Fruit fly (Drosophila melanogaster) whole organism, prepupa: ENCODE results near the gene CG9040.

Experiments
- CG11294 ChIP-seq: fragments of 200-800 bp; sonication (Bioruptor generic); IDR thresholded peaks from 2 replicates; pipeline ENCODE4 v1.3.6; 2022; ENCODE audit warnings: missing biosample characterization, missing genetic modification characterization
- CG11762 ChIP-seq: fragments of 200-800 bp; sonication (Bioruptor generic); optimal IDR thresholded peaks from 3 replicates; lab custom pipeline; 2016; ENCODE audit warnings: missing biosample characterization, missing genetic modification characterization; ENCODE audit not compliant: insufficient read depth
- CG11902 ChIP-seq: fragments of 200-800 bp; sonication (Bioruptor generic); optimal IDR thresholded peaks from 3 replicates; lab custom pipeline; 2016; ENCODE audit warnings: missing biosample characterization, missing genetic modification characterization
- CG1621 ChIP-seq: fragments of 200-800 bp; sonication (Bioruptor generic); optimal IDR thresholded peaks from 3 replicates; lab custom pipeline; 2018; ENCODE audit warnings: missing biosample characterization, mild to moderate bottlenecking, missing genetic modification characterization
- CG16779 ChIP-seq: fragments of 200-800 bp; sonication (Bioruptor generic); optimal IDR thresholded peaks from 3 replicates; lab custom pipeline; 2017; ENCODE audit warnings: missing biosample characterization, mild to moderate bottlenecking, missing genetic modification characterization
- CG3032 ChIP-seq: fragments of 200-800 bp; optimal IDR thresholded peaks from 2 replicates; lab custom pipeline; 2019; ENCODE audit warnings: missing biosample characterization, mild to moderate bottlenecking, missing genetic modification characterization, moderate library complexity
- CG31627 ChIP-seq: fragments of 200-800 bp; sonication (Bioruptor generic); optimal IDR thresholded peaks from 3 replicates; lab custom pipeline; 2016; ENCODE audit warnings: missing biosample characterization, missing genetic modification characterization
- CG32006 ChIP-seq: fragments of 200-800 bp; sonication (Bioruptor generic); optimal IDR thresholded peaks from 3 replicates; lab custom pipeline; 2017; ENCODE audit warnings: missing biosample characterization, mild to moderate bottlenecking, missing genetic modification characterization
- CG34406 ChIP-seq: fragments of 200-800 bp; sonication (Bioruptor generic); optimal IDR thresholded peaks from 3 replicates; lab custom pipeline; 2016; ENCODE audit warnings: missing biosample characterization, missing genetic modification characterization
- CG6276 ChIP-seq: fragments of 200-800 bp; sonication (Bioruptor generic); optimal IDR thresholded peaks from 2 replicates; lab custom pipeline; 2017; ENCODE audit warnings: missing biosample characterization, mild to moderate bottlenecking, missing genetic modification characterization
- CG6808 ChIP-seq: fragments of 200-800 bp; sonication (Bioruptor generic); optimal IDR thresholded peaks from 3 replicates; lab custom pipeline; 2017; ENCODE audit warnings: missing biosample characterization, missing genetic modification characterization, mild to moderate bottlenecking, moderate library complexity, missing genetic modification reagents
- CG6854 ChIP-seq: fragments of 200-800 bp; sonication (Bioruptor generic); optimal IDR thresholded peaks from 2 replicates; lab custom pipeline; 2017; ENCODE audit warnings: missing biosample characterization, mild to moderate bottlenecking, missing genetic modification characterization
- CG8119 ChIP-seq: fragments of 200-800 bp; sonication (Bioruptor generic); IDR thresholded peaks from 3 replicates; pipeline ENCODE4 v1.3.6; 2022; ENCODE audit warnings: missing biosample characterization, missing genetic modification characterization
- CG8632 ChIP-seq: fragments of 200-800 bp; sonication (Bioruptor generic); optimal IDR thresholded peaks from 3 replicates; lab custom pipeline; 2016; ENCODE audit warnings: missing biosample characterization, missing genetic modification characterization
- CG9139 ChIP-seq: fragments of 200-800 bp; sonication (Bioruptor generic); optimal IDR thresholded peaks from 3 replicates; lab custom pipeline; 2017; ENCODE audit warnings: missing biosample characterization, mild to moderate bottlenecking, missing genetic modification characterization
- Eip75B ChIP-seq: fragments of 200-800 bp; sonication (Bioruptor generic); optimal IDR thresholded peaks from 3 replicates; lab custom pipeline; 2016; ENCODE audit warnings: missing biosample characterization, missing genetic modification characterization
- Eip78C ChIP-seq: fragments of 200-800 bp; sonication (Bioruptor generic); peaks from one replicate; lab custom pipeline; 2016; ENCODE audit warnings: missing biosample characterization, missing genetic modification characterization
- Ets96B ChIP-seq: fragments of 200-800 bp; optimal IDR thresholded peaks from 2 replicates; lab custom pipeline; 2019; ENCODE audit warnings: missing biosample characterization, mild to moderate bottlenecking, missing genetic modification characterization, moderate library complexity
- Hr39 ChIP-seq: fragments of 200-800 bp; sonication (Bioruptor generic); optimal IDR thresholded peaks from 2 replicates; lab custom pipeline; 2016; ENCODE audit warnings: missing biosample characterization, missing genetic modification characterization
- Hr4 ChIP-seq: fragments of 200-800 bp; sonication (Bioruptor generic); optimal IDR thresholded peaks from 3 replicates; lab custom pipeline; 2016; ENCODE audit warnings: missing biosample characterization, missing genetic modification characterization
- Sox102F ChIP-seq: fragments of 200-800 bp; sonication (Bioruptor generic); optimal IDR thresholded peaks from 2 replicates; lab custom pipeline; 2016; ENCODE audit warnings: missing biosample characterization, mild to moderate bottlenecking, missing genetic modification characterization
- Sox14 ChIP-seq: fragments of 200-800 bp; sonication (Bioruptor generic); optimal IDR thresholded peaks from 3 replicates; lab custom pipeline; 2016; ENCODE audit warnings: missing biosample characterization, missing genetic modification characterization
- Sox15 ChIP-seq: fragments of 200-800 bp; sonication (Bioruptor generic); optimal IDR thresholded peaks from 3 replicates; lab custom pipeline; 2016; ENCODE audit warnings: missing biosample characterization, missing genetic modification characterization
- achi ChIP-seq: fragments of 200-800 bp; sonication (Bioruptor generic); optimal IDR thresholded peaks from 3 replicates; lab custom pipeline; 2016; ENCODE audit warnings: missing biosample characterization, missing genetic modification characterization
- eg ChIP-seq: fragments of 200-800 bp; sonication (Bioruptor generic); IDR thresholded peaks from 3 replicates; pipeline ENCODE4 v1.3.6; 2022; ENCODE audit warnings: missing biosample characterization, missing genetic modification characterization
- esn ChIP-seq: fragments of 200-800 bp; sonication (Bioruptor generic); optimal IDR thresholded peaks from 2 replicates; lab custom pipeline; 2016; ENCODE audit warnings: missing biosample characterization, mild to moderate bottlenecking, missing genetic modification characterization, moderate library complexity
- fd85E ChIP-seq: fragments of 200-800 bp; sonication (Bioruptor generic); optimal IDR thresholded peaks from 3 replicates; lab custom pipeline; 2016; ENCODE audit warnings: missing biosample characterization, missing genetic modification characterization
- lz ChIP-seq: fragments of 200-800 bp; sonication (Bioruptor generic); optimal IDR thresholded peaks from 3 replicates; lab custom pipeline; 2016; ENCODE audit warnings: missing biosample characterization, missing genetic modification characterization
- net ChIP-seq: fragments of 200-800 bp; sonication (Bioruptor generic); optimal IDR thresholded peaks from 3 replicates; lab custom pipeline; 2016; ENCODE audit warnings: missing biosample characterization, missing genetic modification characterization
- ss ChIP-seq, 2 experiments: fragments of 200-800 bp; sonication (Bioruptor generic); optimal IDR thresholded peaks; 2 replicates in 1 of 2; 3 replicates in 1 of 2; lab custom pipeline; 2017 to 2018; ENCODE audit warnings: mild to moderate bottlenecking in 2 of 2, missing biosample characterization in 2 of 2, missing genetic modification characterization in 2 of 2, moderate library complexity in 1 of 2
- svp ChIP-seq: fragments of 200-800 bp; sonication (Bioruptor generic); peaks from one replicate; lab custom pipeline; 2016; ENCODE audit warnings: missing biosample characterization, missing genetic modification characterization
- topi ChIP-seq: fragments of 200-800 bp; sonication (Bioruptor generic); optimal IDR thresholded peaks from 3 replicates; lab custom pipeline; 2016; ENCODE audit warnings: missing biosample characterization, missing genetic modification characterization
- vri ChIP-seq: fragments of 200-800 bp; sonication (Bioruptor generic); optimal IDR thresholded peaks from 3 replicates; lab custom pipeline; 2016; ENCODE audit warnings: missing biosample characterization, mild to moderate bottlenecking, missing genetic modification characterization

The CG9040 gene

DNA sequence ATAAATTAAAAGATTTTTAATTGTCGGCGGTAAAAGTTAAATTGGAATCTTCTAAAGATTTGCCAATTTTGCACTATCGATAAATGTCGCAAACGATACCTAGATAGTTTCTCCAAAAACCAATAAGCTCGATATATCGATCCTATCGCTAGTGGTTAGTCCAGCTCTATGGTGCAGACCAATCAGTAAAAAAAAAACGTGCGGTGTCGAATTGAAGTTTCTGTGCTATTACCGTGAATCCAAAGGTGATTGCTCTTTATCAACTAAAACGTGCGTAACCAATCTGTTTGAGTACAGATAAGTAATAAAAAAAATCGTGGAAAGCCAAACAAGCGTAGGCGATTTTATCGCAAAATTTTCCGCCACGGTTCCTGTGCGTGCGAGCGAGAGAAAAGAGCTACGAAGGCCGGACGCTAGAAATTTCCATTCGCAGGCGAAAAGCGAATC is 49.2 kb downstream of the CG9040 start, which contains the start of gene Hsp110:
TSS of gene Hsp110 (plus strand) at position 153 of the 447 bp plus-strand sequence.
- TF ChIP-seq topi (peak; percentile 25), CG9139 (peak; percentile 31), vri (GFP tag; lab: Kevin White, UChicago) (peak; percentile 64), CG3032 (peak; percentile 2), lz (GFP tag; lab: Kevin White, UChicago) (peak; percentile 27), CG6808 (GFP tag; lab: Kevin White, UChicago) (no peak), svp (peak; percentile 53), Ets96B (tag; lab: Kevin White, UChicago) (peak; percentile 9), CG32006 (GFP tag; lab: Kevin White, UChicago) (no peak), CG16779 (tag; lab: Kevin White, UChicago) (peak; percentile 49), CG11902 (GFP tag; lab: Kevin White, UChicago) (no peak), CG1621 (tag; lab: Kevin White, UChicago) (peak; percentile 39), Sox102F (GFP tag; lab: Kevin White, UChicago) (peak; percentile 27), esn (peak; percentile 40), CG8119 (GFP tag; lab: Robert Waterston, UW) (no peak), Sox15 (GFP tag; lab: Kevin White, UChicago) (no peak), Eip75B (peak; percentile 6), fd85E (GFP tag; lab: Kevin White, UChicago) (no peak), CG11762 (no peak), Eip78C (GFP tag; lab: Kevin White, UChicago) (peak; percentile 71), CG11294 (no peak), CG6276 (GFP tag; lab: Kevin White, UChicago) (no peak), CG6854 (GFP tag; lab: Kevin White, UChicago) (peak; percentile 56), eg (GFP tag; lab: Robert Waterston, UW) (peak; percentile 23; the same call in 1 of the 3 replicates), Hr39 (GFP tag; lab: Kevin White, UChicago) (no peak), CG34406 (GFP tag; lab: Kevin White, UChicago) (no peak), ss (GFP tag; optimal IDR thresholded peaks at IDR 0.05; lab: Kevin White, UChicago) (peak; percentile 33 to 69), CG31627 (GFP tag; lab: Kevin White, UChicago) (peak; percentile 19), Sox14 (peak; percentile 17), net (no peak), Hr4 (peak; percentile 16), achi (GFP tag; lab: Kevin White, UChicago) (peak; percentile 26), CG8632 (GFP tag; lab: Kevin White, UChicago) (no peak)
